Worm (Caenorhabditis elegans) whole organism, L2 larva: ENCODE measurements around the gene F49E2.2.

ENCODE experiments used
- ZK546.5 ChIP-seq: sonication (generic microtip); optimal IDR thresholded peaks from 2 replicates; lab custom pipeline; 2017; ENCODE audit warnings: missing biosample characterization, missing genetic modification characterization
- ceh-82 ChIP-seq: fragments of 150-350 bp; optimal IDR thresholded peaks from 2 replicates; lab custom pipeline; 2014; ENCODE audit warnings: missing biosample characterization, missing genetic modification characterization
- unc-62 ChIP-seq: fragments of 150-350 bp; optimal IDR thresholded peaks from 2 replicates; lab custom pipeline; 2014; ENCODE audit warnings: missing biosample characterization, missing genetic modification reagents, missing genetic modification characterization

- TF ChIP-seq ceh-82 (no peak), unc-62 (GFP tag; lab: Kevin White, UChicago) (no peak), ZK546.5 (tag; lab: Kevin White, UChicago) (no peak)
Measured at ce11 chrX:9537538-9538172, 28.9 kb upstream of the F49E2.2 start.
